Worm (Caenorhabditis elegans): ENCODE results near the gene nlf-1.

DNA sequence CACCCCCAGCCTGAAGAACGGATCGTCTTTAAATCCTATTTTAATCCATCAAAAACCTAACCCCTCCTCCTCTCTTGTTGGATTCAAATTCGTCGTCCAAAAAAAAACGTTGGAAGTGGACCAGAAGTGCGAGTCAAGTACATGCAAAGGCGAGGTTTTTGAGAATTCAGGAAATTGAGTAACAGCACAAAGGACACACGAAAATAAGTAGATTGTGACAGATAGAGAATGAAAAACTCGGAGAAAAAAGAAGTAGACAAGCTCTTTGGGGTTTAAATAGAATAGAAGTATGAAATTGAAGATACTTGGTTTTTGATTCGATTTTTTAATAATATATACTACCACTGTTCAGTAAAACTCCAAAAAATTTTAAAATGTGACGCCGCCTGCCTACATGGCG is 2.7 kb downstream of the nlf-1 start:
- TF ChIP-seq pha-4 (tag; optimal IDR thresholded peaks at IDR 0.05) = no peak
- TF ChIP-seq ceh-58 (GFP tag; IDR thresholded peaks at IDR 0.05) = no peak
- no peak for TF ChIP-seq snpc-1.3 (tag; optimal IDR thresholded peaks at IDR 0.05; ENCODE audit: insufficient read depth)
- TF ChIP-seq snpc-3.4 (tag; optimal IDR thresholded peaks at IDR 0.05) = no peak
- no peak for TF ChIP-seq lin-40 (tag; optimal IDR thresholded peaks at IDR 0.05)
- TF ChIP-seq nhr-90 (tag; optimal IDR thresholded peaks at IDR 0.05) = no peak
- TF ChIP-seq tbx-9 (tag; optimal IDR thresholded peaks at IDR 0.05; ENCODE audit: borderline replicate concordance) = no peak
- TF ChIP-seq ceh-100 (GFP tag; IDR thresholded peaks at IDR 0.05) = no peak
- no peak for TF ChIP-seq efl-1 (GFP tag; optimal IDR thresholded peaks at IDR 0.05)
- TF ChIP-seq T26A5.8 (tag; optimal IDR thresholded peaks at IDR 0.05) = no peak
- no peak for TF ChIP-seq ama-1 (optimal IDR thresholded peaks at IDR 0.05)
- no peak for TF ChIP-seq ama-1 (GFP tag; optimal IDR thresholded peaks at IDR 0.05)
- no peak for TF ChIP-seq snpc-1.1 (tag; optimal IDR thresholded peaks at IDR 0.05; ENCODE audit: insufficient read depth)

All from whole organism, young adult.